Worm (Caenorhabditis elegans) whole organism, early embryonic: ENCODE results near the gene clp-7.

Experiments used
- B0310.2 ChIP-seq: sonication (generic microtip); optimal IDR thresholded peaks from 2 replicates; lab custom pipeline; 2016; ENCODE audit warnings: mild to moderate bottlenecking, missing genetic modification characterization, missing compliant biosample characterization
- F13C5.2 ChIP-seq: sonication (generic microtip); optimal IDR thresholded peaks from 2 replicates; lab custom pipeline; 2017; ENCODE audit warnings: mild to moderate bottlenecking, missing genetic modification characterization, inconsistent platforms, missing compliant biosample characterization
- aly-1 ChIP-seq: sonication (generic microtip); optimal IDR thresholded peaks from 2 replicates; lab custom pipeline; 2016; ENCODE audit warnings: missing genetic modification characterization, missing compliant biosample characterization
- ama-1 ChIP-seq: fragments of 150-350 bp; optimal IDR thresholded peaks from 2 replicates; lab custom pipeline; 2014
- ceh-13 ChIP-seq: fragments of 200-800 bp; sonication (Bioruptor generic); optimal IDR thresholded peaks from 2 replicates; lab custom pipeline; 2018; ENCODE audit warnings: mild to moderate bottlenecking, missing genetic modification characterization, missing compliant biosample characterization
- ceh-36 ChIP-seq: sonication (generic microtip); optimal IDR thresholded peaks from 2 replicates; lab custom pipeline; 2016; ENCODE audit warnings: missing genetic modification characterization, inconsistent platforms, missing compliant biosample characterization
- ets-7 ChIP-seq: sonication (generic microtip); optimal IDR thresholded peaks from 2 replicates; lab custom pipeline; 2016; ENCODE audit warnings: missing genotype, missing genetic modification characterization, missing compliant biosample characterization
- flt-1 ChIP-seq: fragments of 200-800 bp; sonication (Bioruptor generic); IDR thresholded peaks from 2 replicates; pipeline ENCODE4 v1.3.6; 2022; ENCODE audit warnings: missing genetic modification characterization, missing compliant biosample characterization
- hmbx-1 ChIP-seq: sonication (generic microtip); optimal IDR thresholded peaks from 2 replicates; lab custom pipeline; 2016; ENCODE audit warnings: mild to moderate bottlenecking, missing genetic modification characterization, missing compliant biosample characterization
- hmg-4 ChIP-seq: fragments of 200-800 bp; sonication (Bioruptor generic); optimal IDR thresholded peaks from 2 replicates; lab custom pipeline; 2018; ENCODE audit warnings: mild to moderate bottlenecking, missing genetic modification characterization, missing compliant biosample characterization
- hnd-1 ChIP-seq: sonication (generic microtip); optimal IDR thresholded peaks from 2 replicates; lab custom pipeline; 2016; ENCODE audit warnings: missing genetic modification characterization, missing compliant biosample characterization
- pes-1 ChIP-seq: fragments of 200-800 bp; sonication (Bioruptor generic); IDR thresholded peaks from 2 replicates; pipeline ENCODE4 v1.3.6; 2022; ENCODE audit warnings: missing genetic modification reagents, missing genetic modification characterization, missing compliant biosample characterization
- scrt-1 ChIP-seq: fragments of 200-800 bp; sonication (Bioruptor generic); IDR thresholded peaks from 2 replicates; pipeline ENCODE4 v1.3.6; 2022; ENCODE audit warnings: missing genetic modification characterization, missing compliant biosample characterization
- sea-1 ChIP-seq: fragments of 200-800 bp; sonication (Bioruptor generic); conservative IDR thresholded peaks from 2 replicates; pipeline ENCODE4 v1.3.6; 2022; ENCODE audit warnings: missing genetic modification characterization, missing compliant biosample characterization
- tbx-11 ChIP-seq: fragments of 200-800 bp; sonication (Bioruptor generic); IDR thresholded peaks from 2 replicates; pipeline ENCODE4 v1.3.6; 2022; ENCODE audit warnings: missing genetic modification characterization, missing compliant biosample characterization
- tbx-37 ChIP-seq: fragments of 200-800 bp; sonication (Bioruptor generic); conservative IDR thresholded peaks from 2 replicates; pipeline ENCODE4 v1.3.6; 2022; ENCODE audit warnings: missing genetic modification reagents, missing genetic modification characterization, missing compliant biosample characterization
- tra-4 ChIP-seq: sonication (generic microtip); optimal IDR thresholded peaks from 2 replicates; lab custom pipeline; 2017; ENCODE audit warnings: missing genetic modification characterization, missing compliant biosample characterization

The clp-7 gene

DNA sequence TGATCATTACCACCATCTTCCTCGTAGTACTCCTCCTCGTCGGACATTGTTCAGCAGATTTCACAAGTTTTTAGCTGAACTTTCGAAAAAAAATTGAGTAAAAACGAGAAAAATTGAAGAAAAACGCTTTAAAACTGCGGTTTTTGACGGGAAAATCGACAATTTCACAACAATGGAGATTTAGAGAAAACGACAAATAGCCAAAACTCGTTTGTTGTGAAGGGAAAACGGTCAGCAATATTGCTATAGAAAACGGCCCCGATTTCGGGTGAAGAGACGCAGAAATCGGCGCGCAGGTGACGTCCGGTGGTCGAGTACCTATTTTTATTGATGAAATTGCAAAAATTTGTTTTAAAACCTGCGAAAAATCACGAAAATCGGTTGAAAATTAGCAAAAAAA is at the start of gene clp-7:
Gene clp-7, minus strand, starts transcription at position 47 of the 400 bp plus-strand sequence.
- TF ChIP-seq aly-1 (tag; lab: Kevin White, UChicago) (no peak), flt-1 (GFP tag; lab: Robert Waterston, UW) (no peak), tbx-37 (no peak), hmg-4 (GFP tag; lab: Kevin White, UChicago) (no peak), hnd-1 (tag; lab: Kevin White, UChicago) (no peak), pes-1 (no peak), tra-4 (no peak), sea-1 (GFP tag; lab: Robert Waterston, UW) (no peak), ceh-13 (no peak), B0310.2 (tag; lab: Kevin White, UChicago) (no peak), F13C5.2 (tag; lab: Kevin White, UChicago) (no peak), scrt-1 (no peak), tbx-11 (GFP tag; lab: Robert Waterston, UW) (no peak), ceh-36 (tag; lab: Kevin White, UChicago) (no peak), ets-7 (tag; lab: Kevin White, UChicago) (no peak)

DNA sequence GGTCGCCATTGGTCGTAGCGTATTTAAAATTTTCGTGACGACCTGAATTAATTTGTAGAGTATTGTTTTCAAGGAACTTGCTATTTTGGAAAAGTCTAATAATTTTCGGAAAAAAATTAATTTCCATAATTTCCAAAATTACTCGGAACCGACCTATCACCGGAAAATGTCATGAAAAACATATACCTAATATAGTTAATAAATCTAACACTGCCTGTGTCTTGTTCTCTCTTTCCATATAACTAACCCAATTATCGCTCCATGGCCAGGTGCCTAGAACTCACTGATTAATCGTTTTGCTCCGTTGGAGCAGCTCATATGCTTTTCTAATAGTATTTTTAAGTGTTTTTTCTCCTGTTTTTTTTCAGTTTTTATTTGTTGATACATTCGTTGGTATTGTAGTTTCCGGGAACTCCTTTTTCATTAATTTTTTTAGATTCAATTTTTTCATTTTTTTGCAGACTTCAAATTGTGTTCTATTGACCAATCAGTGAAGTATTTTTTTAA is 39.3 kb upstream of the clp-7 start, which contains the start of gene Y77E11A.16:
Gene Y77E11A.16, plus strand, starts transcription at position 457 of the 507 bp plus-strand sequence.
- TF ChIP-seq ets-7 (tag; lab: Kevin White, UChicago) (no peak), pes-1 (no peak), tbx-11 (GFP tag; lab: Robert Waterston, UW) (no peak), hnd-1 (tag; lab: Kevin White, UChicago) (no peak), ceh-36 (tag; lab: Kevin White, UChicago) (no peak), hmbx-1 (tag; lab: Kevin White, UChicago) (no peak), scrt-1 (no peak), tbx-37 (no peak), aly-1 (tag; lab: Kevin White, UChicago) (no peak), flt-1 (GFP tag; lab: Robert Waterston, UW) (no peak), ama-1 (lab: Kevin White, UChicago) (no peak), sea-1 (GFP tag; lab: Robert Waterston, UW) (no peak), tra-4 (no peak), hmg-4 (GFP tag; lab: Kevin White, UChicago) (no peak), F13C5.2 (tag; lab: Kevin White, UChicago) (no peak), B0310.2 (tag; lab: Kevin White, UChicago) (no peak), ceh-13 (no peak)

DNA sequence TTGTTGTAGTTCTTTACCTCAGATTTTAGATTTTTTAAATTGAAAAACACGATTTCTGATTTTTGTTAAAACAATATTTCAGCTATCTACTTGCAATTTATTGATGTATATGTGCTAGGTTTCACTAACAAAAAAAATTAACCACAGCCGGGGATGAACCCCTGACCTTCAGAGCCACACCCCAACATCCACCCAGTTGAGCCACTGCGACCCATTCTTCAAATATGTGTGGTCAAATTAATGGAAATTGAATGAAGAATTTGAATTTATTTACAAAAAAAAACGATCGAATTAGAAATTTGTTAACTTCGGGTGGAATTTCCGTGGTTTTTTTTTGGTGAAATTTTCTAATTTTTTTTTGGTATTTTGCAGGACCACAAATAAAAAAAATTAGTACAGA is 32.9 kb upstream of the clp-7 start:
- TF ChIP-seq B0310.2 (tag; lab: Kevin White, UChicago) (no peak), F13C5.2 (tag; lab: Kevin White, UChicago) (no peak), ama-1 (lab: Kevin White, UChicago) (no peak), ets-7 (tag; lab: Kevin White, UChicago) (no peak), tbx-11 (GFP tag; lab: Robert Waterston, UW) (no peak), tra-4 (no peak), ceh-36 (tag; lab: Kevin White, UChicago) (no peak), sea-1 (GFP tag; lab: Robert Waterston, UW) (no peak), tbx-37 (no peak), scrt-1 (no peak), hmg-4 (GFP tag; lab: Kevin White, UChicago) (no peak)

DNA sequence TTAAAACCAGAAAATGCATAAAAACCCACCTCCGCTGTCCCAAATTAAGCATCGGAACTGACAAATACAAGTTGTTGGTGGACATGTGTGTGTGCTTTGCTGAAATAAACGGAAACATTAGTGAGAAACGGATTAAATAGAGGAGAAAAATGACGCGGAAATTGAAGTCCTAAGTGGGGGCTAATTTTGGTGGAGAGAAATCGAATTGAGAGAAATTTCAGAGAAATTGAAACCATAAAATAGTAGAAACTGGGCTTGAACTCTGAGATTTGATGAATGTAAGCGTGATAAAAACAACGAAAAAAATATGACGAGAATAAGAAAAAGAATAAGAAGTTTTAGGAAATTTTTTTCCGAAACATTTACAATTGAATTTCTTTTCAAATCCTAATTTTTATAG is 29.2 kb upstream of the clp-7 start, which contains the start of gene Y77E11A.12:
Gene Y77E11A.12, minus strand, starts transcription at position 101 of the 400 bp plus-strand sequence.
- no peak for TF ChIP-seq ceh-36 (tag; lab: Kevin White, UChicago)
- no peak for TF ChIP-seq scrt-1
- TF ChIP-seq ets-7 (tag; lab: Kevin White, UChicago), result no peak
- TF ChIP-seq aly-1 (tag; lab: Kevin White, UChicago), result no peak
- TF ChIP-seq pes-1, result no peak
- TF ChIP-seq tbx-11 (GFP tag; lab: Robert Waterston, UW), result no peak
- TF ChIP-seq ceh-13, result no peak
- no peak for TF ChIP-seq B0310.2 (tag; lab: Kevin White, UChicago)
- TF ChIP-seq hnd-1 (tag; lab: Kevin White, UChicago), result no peak
- TF ChIP-seq F13C5.2 (tag; lab: Kevin White, UChicago), result no peak

DNA sequence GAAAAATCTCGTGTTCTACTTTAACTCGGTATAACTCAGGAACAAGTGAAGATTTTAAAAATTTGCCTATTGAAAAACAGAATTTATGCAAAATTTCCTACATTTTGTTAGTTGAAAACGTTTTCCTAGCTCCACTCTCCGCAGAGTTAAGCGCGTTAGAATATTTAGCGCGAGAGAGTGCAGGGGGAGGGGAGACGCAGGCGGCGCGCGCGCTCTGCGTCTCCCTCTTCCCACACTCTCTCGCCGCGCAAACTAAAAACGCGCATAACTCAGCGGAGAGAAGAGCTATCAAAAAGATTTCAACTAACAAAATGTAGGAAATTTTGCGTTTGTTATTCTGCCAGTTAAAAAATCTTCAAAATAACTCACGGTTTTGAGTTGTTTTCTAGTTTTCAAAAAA is 26.4 kb upstream of the clp-7 start:
- TF ChIP-seq scrt-1 (no peak), tbx-11 (GFP tag; lab: Robert Waterston, UW) (no peak), tra-4 (no peak), pes-1 (no peak), hnd-1 (tag; lab: Kevin White, UChicago) (no peak), ama-1 (lab: Kevin White, UChicago) (no peak), ceh-13 (no peak), hmbx-1 (tag; lab: Kevin White, UChicago) (no peak), F13C5.2 (tag; lab: Kevin White, UChicago) (no peak), tbx-37 (no peak), hmg-4 (GFP tag; lab: Kevin White, UChicago) (no peak), aly-1 (tag; lab: Kevin White, UChicago) (no peak), ceh-36 (tag; lab: Kevin White, UChicago) (no peak), sea-1 (GFP tag; lab: Robert Waterston, UW) (no peak), flt-1 (GFP tag; lab: Robert Waterston, UW) (no peak), ets-7 (tag; lab: Kevin White, UChicago) (no peak)

DNA sequence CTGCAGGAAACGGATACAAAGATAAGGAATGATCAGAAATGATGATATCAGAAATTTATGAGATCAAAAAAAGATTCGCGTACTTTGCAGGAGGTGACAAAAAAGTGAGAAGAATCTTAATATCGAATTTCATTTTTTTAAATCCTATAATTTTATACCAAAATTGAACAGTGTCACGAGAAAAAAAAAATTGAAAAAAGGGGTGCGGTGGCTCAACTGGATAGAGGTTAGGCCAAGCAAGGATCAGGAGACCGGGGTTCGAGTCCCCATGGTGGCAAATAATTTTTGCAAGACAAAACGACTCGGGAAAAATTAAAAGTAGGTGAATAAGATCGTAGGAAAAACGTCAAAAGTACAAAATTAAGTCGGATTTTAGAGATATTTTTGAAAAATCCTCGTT is 24.6 kb upstream of the clp-7 start:
- TF ChIP-seq ceh-13 (no peak), ets-7 (tag; lab: Kevin White, UChicago) (no peak), pes-1 (no peak)

DNA sequence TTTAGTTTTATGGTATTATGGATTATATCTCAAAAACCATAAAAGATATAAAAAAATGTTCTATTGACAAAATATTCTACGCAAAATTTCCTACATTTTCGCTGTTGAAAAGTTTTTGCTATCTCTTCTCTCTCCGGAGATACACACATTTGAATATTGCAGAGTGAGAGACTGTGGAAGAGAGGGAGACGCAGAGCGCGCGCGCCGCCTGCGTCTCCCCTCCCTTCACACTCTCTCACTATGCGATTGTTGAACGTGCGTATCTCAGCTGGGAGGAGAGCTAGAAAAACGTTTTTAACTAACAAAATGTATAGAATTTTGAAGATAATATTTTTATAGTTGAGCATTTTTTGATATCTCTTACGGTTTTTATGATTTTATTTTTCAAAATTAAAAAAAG is 23.3 kb upstream of the clp-7 start:
- TF ChIP-seq hnd-1 (tag; lab: Kevin White, UChicago), result no peak
- no peak for TF ChIP-seq pes-1
- TF ChIP-seq ceh-36 (tag; lab: Kevin White, UChicago), result no peak
- TF ChIP-seq ets-7 (tag; lab: Kevin White, UChicago), result no peak
- no peak for TF ChIP-seq tra-4
